Fruit fly (Drosophila melanogaster) ovary, adult (tissue): ENCODE results near the gene CG11980.

Experiments
- CG17801 ChIP-seq: fragments of 200-800 bp; optimal IDR thresholded peaks from 2 replicates; lab custom pipeline; 2019; ENCODE audit warnings: missing biosample characterization, mild to moderate bottlenecking, missing genetic modification characterization, moderate library complexity; ENCODE audit not compliant: partially characterized antibody

The CG11980 gene

DNA sequence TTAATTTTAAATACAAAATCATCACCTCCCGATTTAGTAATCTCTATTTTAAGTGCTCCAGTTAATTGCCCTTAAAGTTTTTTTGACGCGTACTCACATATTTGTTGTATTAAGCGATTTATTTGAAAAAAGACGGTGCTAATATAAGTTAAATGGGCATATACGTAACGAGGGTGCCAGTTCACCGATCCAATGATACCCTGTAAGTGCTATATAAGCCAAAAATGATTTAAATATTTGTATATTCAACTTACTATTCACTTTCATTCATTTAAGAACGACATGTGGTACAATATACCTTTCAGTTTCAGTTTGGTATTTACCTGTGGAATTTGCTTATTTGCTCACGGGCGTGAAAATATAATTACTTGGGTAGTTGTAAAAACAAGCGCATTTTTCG lies 1.3 kb upstream of the CG11980 start:
- TF ChIP-seq CG17801 (GFP tag; lab: Kevin White, UChicago) = no peak

DNA sequence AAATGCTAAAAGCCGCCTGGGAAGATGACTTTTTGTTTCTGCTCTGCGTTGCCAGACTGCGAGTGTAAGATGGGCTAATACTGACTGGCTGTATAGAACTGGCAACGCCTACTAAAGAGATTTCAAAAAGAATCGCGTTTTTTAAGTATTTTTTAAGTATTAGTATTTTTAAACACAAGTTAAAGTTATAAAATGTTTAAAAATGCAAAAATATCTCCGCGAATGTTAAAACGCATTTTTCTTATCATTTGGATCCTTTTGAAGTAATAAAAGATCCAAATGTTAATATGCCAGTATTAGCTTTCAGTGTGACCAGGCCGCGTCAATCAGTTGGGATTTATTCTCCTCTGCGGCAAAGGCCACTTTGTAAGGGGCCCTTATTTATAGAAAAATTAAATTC lies 2.3 kb downstream of the CG11980 start, which contains the start of the genes Prosbeta3 and Iru:
Prosbeta3 (minus strand) TSS at position 98 of the 400 bp plus-strand sequence.
Iru (plus strand) TSS at position 328 of the 400 bp plus-strand sequence.
- TF ChIP-seq CG17801 (GFP tag; lab: Kevin White, UChicago) = no peak

DNA sequence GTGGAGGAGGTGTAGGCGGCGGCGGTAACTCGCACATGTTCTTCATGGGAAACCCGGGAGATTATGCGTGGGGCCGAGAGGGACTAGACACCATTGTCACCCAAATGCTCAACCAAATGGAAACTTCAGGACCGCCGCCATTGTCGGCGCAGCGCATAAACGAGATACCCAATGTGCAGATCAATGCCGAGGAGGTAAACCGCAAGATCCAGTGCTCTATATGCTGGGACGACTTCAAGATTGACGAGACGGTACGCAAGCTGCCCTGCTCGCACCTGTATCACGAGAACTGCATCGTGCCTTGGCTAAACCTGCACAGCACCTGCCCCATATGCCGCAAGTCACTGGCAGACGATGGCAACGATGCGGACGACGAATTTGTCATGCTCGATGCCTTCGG lies 3.4 kb downstream of the CG11980 start:
- no peak for TF ChIP-seq CG17801 (GFP tag; lab: Kevin White, UChicago)

DNA sequence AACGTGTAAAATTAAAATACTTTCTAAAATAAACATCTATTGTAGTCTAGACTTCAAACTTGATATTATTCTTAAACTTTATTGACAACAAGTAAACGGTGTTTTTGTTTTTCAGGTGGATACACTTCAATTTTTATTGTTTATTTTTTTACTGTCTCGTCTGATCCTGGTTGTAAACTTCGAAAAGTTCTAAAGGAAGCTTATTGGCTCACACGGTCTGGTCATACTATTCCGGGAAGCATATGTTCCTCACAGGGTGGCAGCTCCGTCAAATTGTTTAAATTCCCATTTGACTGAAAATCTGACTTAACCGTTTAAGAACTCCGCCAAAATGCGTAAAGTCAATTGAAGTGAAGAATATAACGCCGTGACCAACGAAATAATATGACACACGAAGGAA lies 4.4 kb downstream of the CG11980 start, which contains the start of gene CG11983:
CG11983 (plus strand) TSS at position 120 of the 400 bp plus-strand sequence.
- peak; percentile 2 for TF ChIP-seq CG17801 (GFP tag; lab: Kevin White, UChicago)

DNA sequence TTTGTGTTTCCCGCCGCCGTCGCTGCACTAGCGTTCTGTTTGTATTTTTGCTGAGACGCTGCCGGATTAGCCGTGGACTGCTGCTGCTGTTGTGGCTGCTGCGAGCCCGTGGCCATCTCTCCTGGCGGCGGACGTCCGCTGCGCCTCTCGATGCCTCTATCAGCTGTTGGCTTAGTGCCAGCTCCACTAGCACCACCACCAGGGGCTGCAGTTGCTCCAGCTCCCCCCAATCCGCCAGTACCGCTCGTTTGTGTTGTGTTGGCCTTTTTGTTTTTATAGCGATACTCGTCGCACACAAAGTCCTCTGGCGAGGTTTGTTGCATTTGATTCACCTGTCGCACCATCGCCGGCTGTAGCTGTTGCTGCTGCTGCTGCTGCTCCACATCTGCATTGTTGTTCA lies 6.9 kb downstream of the CG11980 start:
- TF ChIP-seq CG17801 (GFP tag; lab: Kevin White, UChicago) = no peak

DNA sequence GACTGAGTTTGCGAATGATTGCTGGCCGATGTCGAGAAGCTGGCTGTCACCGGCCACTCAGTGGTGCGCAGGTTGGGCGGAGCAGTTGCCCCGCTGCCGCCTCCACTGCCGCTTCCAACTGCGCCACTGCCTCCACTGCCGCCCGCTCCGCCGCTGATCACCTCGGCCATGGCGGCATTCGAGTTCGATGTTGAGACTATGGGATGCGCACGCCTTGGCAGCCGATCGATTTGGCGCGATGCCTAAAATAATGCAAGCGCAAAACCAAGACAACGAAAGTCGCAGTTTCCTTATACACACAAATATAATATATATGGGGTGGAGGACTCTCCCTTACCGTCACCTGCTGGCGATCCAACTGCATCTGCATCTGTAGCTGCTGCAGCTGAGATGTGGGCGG lies 7.9 kb downstream of the CG11980 start:
- TF ChIP-seq CG17801 (GFP tag; lab: Kevin White, UChicago) = no peak

DNA sequence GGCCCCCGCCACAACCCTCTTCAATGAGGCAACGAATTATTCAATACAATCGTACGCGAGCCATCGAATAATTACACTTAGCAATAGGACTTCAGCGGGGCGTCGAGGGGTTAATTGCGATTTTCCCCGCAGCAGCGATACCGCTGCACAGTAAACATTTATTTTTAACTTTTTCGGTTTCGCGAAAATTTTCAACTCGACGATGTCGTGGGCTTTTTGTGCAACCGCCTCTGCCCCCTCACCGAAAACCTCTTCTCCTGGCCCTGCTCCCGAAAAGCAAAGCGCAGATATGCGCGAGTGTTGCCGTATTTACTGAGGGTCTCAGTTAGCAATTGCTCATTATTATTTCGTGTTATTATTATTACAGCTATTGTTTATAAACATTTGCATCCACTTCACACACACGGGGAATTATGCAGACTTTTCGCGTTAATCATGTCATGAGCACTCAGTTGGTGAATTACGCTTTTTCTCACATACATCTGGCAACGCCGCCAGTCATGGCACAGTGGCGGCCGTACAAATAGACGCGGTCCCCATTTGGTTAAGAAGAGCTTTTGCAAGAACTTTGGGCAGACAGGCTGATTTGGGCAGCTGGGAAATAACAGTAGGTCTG lies 10.1 kb downstream of the CG11980 start:
- peak; percentile 35 for TF ChIP-seq CG17801 (GFP tag; lab: Kevin White, UChicago)

DNA sequence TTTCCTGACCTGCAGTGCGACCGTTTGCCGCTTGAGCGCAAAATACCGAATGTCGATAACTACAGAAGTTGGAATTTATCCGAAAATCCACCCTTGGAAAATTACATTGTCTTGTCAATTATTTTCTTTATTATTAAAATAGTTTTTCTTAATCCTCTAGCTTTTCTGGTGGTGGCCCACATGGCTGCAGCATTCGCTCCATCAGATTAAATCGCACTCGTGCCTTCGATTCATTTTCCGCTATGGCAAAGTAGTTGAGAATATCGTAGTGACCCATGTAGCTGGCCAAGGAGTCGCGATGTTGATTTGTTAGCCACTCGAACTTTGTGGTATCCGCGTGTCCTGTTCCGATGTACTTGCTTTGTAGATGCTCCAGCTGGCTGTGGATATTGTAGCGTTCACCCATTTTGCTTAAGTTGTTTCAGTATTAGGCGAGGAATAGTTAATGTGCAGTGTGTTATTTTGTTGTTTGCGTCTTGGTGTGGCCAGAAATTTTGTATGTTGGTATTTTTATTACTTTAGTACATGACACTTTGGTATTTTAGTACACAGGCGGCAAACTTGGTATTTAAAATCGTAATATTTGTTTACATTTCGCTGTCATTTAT lies 11.1 kb downstream of the CG11980 start, which contains the start of the genes Kcmf1, Sf3b5 and CG11986:
Kcmf1 (minus strand) TSS at position 51 of the 608 bp plus-strand sequence.
Sf3b5 (minus strand) TSS at position 483 of the 608 bp plus-strand sequence.
CG11986 (plus strand) TSS at position 588 of the 608 bp plus-strand sequence.
- TF ChIP-seq CG17801 (GFP tag; lab: Kevin White, UChicago) = no peak

DNA sequence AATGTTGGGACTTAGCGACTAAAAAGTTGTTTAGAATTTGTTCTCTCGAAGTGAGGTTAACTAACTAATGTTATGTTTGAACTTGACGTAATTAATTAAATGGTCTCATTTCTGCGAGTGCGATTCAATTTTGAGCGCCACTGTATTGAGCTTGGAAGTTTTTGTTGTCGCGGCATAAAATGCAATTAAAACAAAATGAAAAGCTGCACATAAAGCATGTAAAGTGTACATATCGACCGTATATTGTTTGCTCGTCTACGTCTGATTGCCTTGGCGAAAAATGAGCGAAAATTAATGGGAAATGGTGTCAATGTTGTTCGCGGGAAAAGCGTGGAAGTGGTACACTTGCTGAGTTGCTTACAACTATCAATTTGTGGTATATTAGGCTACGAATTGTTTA lies 13.1 kb downstream of the CG11980 start:
- TF ChIP-seq CG17801 (GFP tag; lab: Kevin White, UChicago) = peak; percentile 46

DNA sequence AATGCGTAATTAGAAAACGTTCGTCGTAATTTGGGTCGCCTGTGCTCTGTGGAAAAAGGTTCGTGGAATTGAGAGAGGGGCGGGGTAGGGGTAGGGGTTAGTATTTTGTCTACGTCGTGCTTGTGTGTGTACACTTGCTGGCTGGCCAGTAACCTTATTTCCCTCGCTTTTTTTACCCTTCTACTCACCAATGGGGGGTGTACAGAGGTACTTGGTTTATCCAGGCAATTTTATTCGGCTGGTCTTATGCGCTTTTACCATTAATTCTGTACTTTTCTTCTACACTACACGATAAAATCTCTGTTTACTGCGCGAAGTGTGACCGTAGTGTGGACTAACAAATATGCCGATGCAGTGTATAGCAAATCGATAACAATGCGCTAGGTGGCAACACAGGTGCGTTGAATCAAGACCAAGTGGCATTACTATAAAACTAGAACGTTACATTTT lies 15.9 kb downstream of the CG11980 start, which contains the start of gene tgo:
tgo (minus strand) TSS at position 334 of the 450 bp plus-strand sequence.
- peak; percentile 16 for TF ChIP-seq CG17801 (GFP tag; lab: Kevin White, UChicago)

DNA sequence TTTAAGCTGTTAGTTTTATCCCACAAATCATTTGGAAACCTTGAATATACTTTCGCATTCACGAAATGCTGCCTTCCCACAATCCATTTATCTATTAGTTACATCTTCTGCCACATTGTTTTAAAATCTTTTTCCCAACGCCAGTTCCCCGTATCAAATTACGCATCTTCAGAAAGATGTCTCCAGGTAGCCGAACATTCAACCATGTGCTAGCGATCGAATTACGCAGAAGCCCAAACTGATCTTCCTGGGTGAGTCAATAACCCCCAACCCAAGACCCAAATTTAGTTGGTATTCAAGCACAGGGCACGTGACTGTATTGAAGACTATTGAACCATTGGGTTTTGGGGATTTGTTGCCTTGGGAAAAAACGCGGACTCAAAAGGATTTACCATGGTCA lies 20.1 kb downstream of the CG11980 start:
- no peak for TF ChIP-seq CG17801 (GFP tag; lab: Kevin White, UChicago)

DNA sequence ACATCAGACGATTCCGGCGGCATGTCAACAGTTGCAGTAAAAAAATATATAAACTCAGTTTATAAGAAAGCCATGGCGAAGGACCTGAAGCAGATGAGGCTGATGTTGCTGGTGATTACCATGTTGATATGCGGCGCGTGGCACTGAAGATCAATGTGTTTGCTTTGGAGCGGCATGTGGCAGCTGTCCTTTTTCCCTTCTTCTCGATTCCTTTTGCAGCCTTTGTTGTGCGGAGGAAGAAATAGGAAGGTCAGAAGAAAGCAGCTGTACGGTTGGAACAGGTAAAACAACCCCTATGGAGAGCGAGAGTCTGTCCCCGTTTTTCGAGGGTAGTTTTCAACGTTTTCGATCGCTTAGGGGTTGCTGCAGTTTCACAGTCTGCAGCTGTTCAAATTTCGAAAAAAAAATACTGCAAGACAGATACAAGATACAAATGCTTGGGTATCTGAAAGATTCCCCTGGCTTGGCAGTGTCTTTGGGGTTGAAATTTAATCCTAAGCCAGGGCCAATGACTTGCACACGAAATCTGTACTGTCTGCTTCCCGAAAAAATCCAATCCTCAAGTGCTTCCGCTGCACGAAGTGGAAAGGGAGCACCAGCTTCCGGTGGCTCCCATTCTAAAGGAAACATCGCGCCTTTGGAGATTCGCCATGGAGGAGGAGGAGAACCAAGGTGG lies 21.2 kb downstream of the CG11980 start:
- no peak for TF ChIP-seq CG17801 (GFP tag; lab: Kevin White, UChicago)

DNA sequence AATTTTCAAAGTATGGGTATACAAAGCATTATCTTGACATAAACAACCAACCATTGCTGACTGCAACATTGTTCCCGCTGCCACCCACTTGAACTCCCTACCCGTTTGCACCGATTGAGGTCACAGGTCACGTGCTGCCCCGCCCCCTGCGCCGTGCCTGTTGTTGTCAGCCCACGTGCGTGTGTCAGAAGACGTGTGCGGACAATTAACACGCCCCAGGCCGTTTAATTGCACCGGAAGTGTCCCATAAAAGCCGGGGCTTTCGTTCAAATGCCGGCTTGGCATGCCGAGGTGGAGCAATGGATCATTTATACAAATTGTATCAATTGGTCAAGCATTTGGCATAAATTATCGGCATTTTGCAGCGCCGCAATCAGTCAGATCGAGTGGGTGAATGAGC lies 23.3 kb downstream of the CG11980 start:
- no peak for TF ChIP-seq CG17801 (GFP tag; lab: Kevin White, UChicago)

DNA sequence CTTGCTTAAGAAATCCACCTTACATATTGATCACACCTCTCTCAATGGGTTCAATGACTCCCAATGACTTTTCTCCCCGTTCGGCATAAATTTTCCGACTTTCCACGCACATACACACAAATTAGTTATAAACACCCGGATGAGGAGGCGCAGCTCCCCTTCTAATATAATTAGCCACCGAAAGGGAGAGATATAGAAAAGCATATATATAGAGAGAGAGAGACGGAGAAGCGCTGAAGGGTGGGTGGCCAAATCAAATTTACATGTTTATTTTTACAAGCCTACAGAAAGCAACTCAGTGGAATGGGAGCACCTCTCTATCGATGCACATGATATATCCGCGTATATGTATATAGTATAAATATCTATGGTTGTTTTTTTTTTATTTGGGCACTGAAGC lies 24.9 kb downstream of the CG11980 start:
- TF ChIP-seq CG17801 (GFP tag; lab: Kevin White, UChicago) = no peak

DNA sequence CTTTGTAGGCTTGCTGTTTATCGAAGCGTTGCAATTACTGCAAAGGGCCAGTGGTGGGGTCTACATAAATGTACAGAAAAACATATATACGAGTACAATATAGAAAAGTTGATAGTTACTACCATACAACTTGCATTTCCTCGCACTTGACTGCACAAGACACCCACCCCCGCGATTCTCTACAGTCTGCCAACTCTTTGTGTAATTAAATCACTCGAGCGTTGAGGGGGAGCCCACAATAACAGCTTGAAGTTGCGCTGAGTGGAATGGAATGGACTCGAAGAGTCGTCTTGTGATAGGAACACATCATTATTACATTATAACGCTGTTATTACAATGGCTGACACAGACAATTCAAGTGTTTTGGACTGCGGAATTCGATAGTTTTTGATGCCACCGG lies 25.6 kb downstream of the CG11980 start:
- TF ChIP-seq CG17801 (GFP tag; lab: Kevin White, UChicago) = no peak
